Fruit fly (Drosophila melanogaster) whole organism, pupa: ENCODE results near the gene obe.
A peak's percentile ranks its signal among the peaks of the same experiment; 100 is the strongest.

Experiments
- CG10348 ChIP-seq: fragments of 200-800 bp; sonication (Bioruptor generic); IDR thresholded peaks from 2 replicates; pipeline ENCODE4 v1.3.6; 2022; ENCODE audit warnings: missing biosample characterization, missing genetic modification characterization
- CG12605 ChIP-seq: fragments of 200-800 bp; sonication (Bioruptor generic); IDR thresholded peaks from 2 replicates; pipeline ENCODE4 v1.3.6; 2022; ENCODE audit warnings: missing biosample characterization, missing genetic modification characterization
- CG13204 ChIP-seq: fragments of 200-800 bp; sonication (Bioruptor generic); optimal IDR thresholded peaks from 2 replicates; lab custom pipeline; 2018; ENCODE audit warnings: missing biosample characterization, mild to moderate bottlenecking, missing genetic modification characterization, moderate library complexity
- CG14655 ChIP-seq: fragments of 200-800 bp; sonication (Bioruptor generic); optimal IDR thresholded peaks from 3 replicates; lab custom pipeline; 2017; ENCODE audit warnings: mild to moderate bottlenecking, missing biosample characterization, missing genetic modification reagents, missing genetic modification characterization
- CG15710 ChIP-seq: fragments of 200-800 bp; sonication (Bioruptor generic); optimal IDR thresholded peaks from 2 replicates; lab custom pipeline; 2018; ENCODE audit warnings: missing biosample characterization, mild to moderate bottlenecking, missing genetic modification characterization, moderate library complexity
- CG17806 ChIP-seq: fragments of 200-800 bp; sonication (Bioruptor generic); optimal IDR thresholded peaks from 2 replicates; lab custom pipeline; 2018; ENCODE audit warnings: missing biosample characterization, mild to moderate bottlenecking, missing genetic modification characterization, moderate library complexity
- CG32121 ChIP-seq: fragments of 200-800 bp; sonication (Bioruptor generic); IDR thresholded peaks from 2 replicates; pipeline ENCODE4 v1.3.6; 2022; ENCODE audit warnings: missing biosample characterization, missing genetic modification characterization
- CG34367 ChIP-seq: fragments of 200-800 bp; sonication (Bioruptor generic); optimal IDR thresholded peaks from 2 replicates; lab custom pipeline; 2018; ENCODE audit warnings: missing biosample characterization, mild to moderate bottlenecking, missing genetic modification characterization
- CG4496 ChIP-seq: fragments of 200-800 bp; sonication (Bioruptor generic); IDR thresholded peaks from 3 replicates; pipeline ENCODE4 v1.3.6; 2022; ENCODE audit warnings: missing biosample characterization, missing genetic modification characterization
- CG8159 ChIP-seq: fragments of 200-800 bp; sonication (Bioruptor generic); optimal IDR thresholded peaks from 3 replicates; lab custom pipeline; 2018; ENCODE audit warnings: missing biosample characterization, mild to moderate bottlenecking, missing genetic modification characterization, moderate library complexity
- CG8301 ChIP-seq: fragments of 200-800 bp; sonication (Bioruptor generic); optimal IDR thresholded peaks from 2 replicates; lab custom pipeline; 2018; ENCODE audit warnings: missing biosample characterization, mild to moderate bottlenecking, missing genetic modification characterization
- CG9948 ChIP-seq: fragments of 200-800 bp; sonication (Bioruptor generic); optimal IDR thresholded peaks from 2 replicates; lab custom pipeline; 2018; ENCODE audit warnings: missing biosample characterization, mild to moderate bottlenecking, missing genetic modification characterization, moderate library complexity
- D1 ChIP-seq: fragments of 200-800 bp; sonication (Bioruptor generic); optimal IDR thresholded peaks from 2 replicates; lab custom pipeline; 2018; ENCODE audit warnings: missing biosample characterization, mild to moderate bottlenecking, missing genetic modification characterization, moderate library complexity
- EcR ChIP-seq: fragments of 200-800 bp; sonication (Bioruptor generic); optimal IDR thresholded peaks from 3 replicates; lab custom pipeline; 2019; ENCODE audit warnings: missing biosample characterization, missing genetic modification characterization, mild to moderate bottlenecking, moderate library complexity, missing genetic modification reagents
- Ets98B ChIP-seq: fragments of 200-800 bp; sonication (Bioruptor generic); IDR thresholded peaks from 2 replicates; pipeline ENCODE4 v1.3.6; 2022; ENCODE audit warnings: missing biosample characterization, missing genetic modification characterization
- Pif1A ChIP-seq: fragments of 200-800 bp; sonication (Bioruptor generic); optimal IDR thresholded peaks from 3 replicates; lab custom pipeline; 2016; ENCODE audit warnings: missing biosample characterization, missing genetic modification characterization
- Pif1B ChIP-seq: fragments of 200-800 bp; sonication (Bioruptor generic); optimal IDR thresholded peaks from 3 replicates; lab custom pipeline; 2016; ENCODE audit warnings: missing biosample characterization, missing genetic modification characterization
- Snoo ChIP-seq: fragments of 200-800 bp; sonication (Bioruptor generic); optimal IDR thresholded peaks from 3 replicates; lab custom pipeline; 2017; ENCODE audit warnings: missing biosample characterization, mild to moderate bottlenecking, missing genetic modification characterization, inconsistent platforms
- fd96Ca ChIP-seq: fragments of 200-800 bp; sonication (Bioruptor generic); IDR thresholded peaks from 3 replicates; pipeline ENCODE4 v1.3.6; 2022; ENCODE audit warnings: missing biosample characterization, missing genetic modification characterization
- gl ChIP-seq: fragments of 200-800 bp; sonication (Bioruptor generic); optimal IDR thresholded peaks from 2 replicates; lab custom pipeline; 2018; ENCODE audit warnings: missing biosample characterization, mild to moderate bottlenecking, missing genetic modification characterization
- rn ChIP-seq: fragments of 200-800 bp; sonication (Bioruptor generic); IDR thresholded peaks from 2 replicates; pipeline ENCODE4 v1.3.6; 2022; ENCODE audit warnings: missing biosample characterization, missing genetic modification characterization

obe gene

dm6 chr3R:15512249-15512648 is 26.4 kb downstream of the obe start:
- no peak for TF ChIP-seq Pif1B (GFP tag; lab: Kevin White, UChicago)
- no peak for TF ChIP-seq CG4496 (GFP tag; lab: Robert Waterston, UW)
- no peak for TF ChIP-seq CG8301 (tag; lab: Kevin White, UChicago)
- no peak for TF ChIP-seq CG9948 (tag; lab: Kevin White, UChicago)
- no peak for TF ChIP-seq Snoo (tag; lab: Kevin White, UChicago)
- no peak for TF ChIP-seq CG13204

dm6 chr3R:15513208-15513607 is 27.4 kb downstream of the obe start:
- TF ChIP-seq CG15710 (tag; lab: Kevin White, UChicago): no peak

- no peak for TF ChIP-seq CG8301 (tag; lab: Kevin White, UChicago)
- no peak for TF ChIP-seq CG9948 (tag; lab: Kevin White, UChicago)
- TF ChIP-seq Pif1B (GFP tag; lab: Kevin White, UChicago): no peak
- TF ChIP-seq Pif1A: no peak
- TF ChIP-seq rn (GFP tag; lab: Robert Waterston, UW): no peak
- TF ChIP-seq CG8159 (tag; lab: Kevin White, UChicago): no peak
- no peak for TF ChIP-seq fd96Ca (GFP tag; lab: Robert Waterston, UW)
- no peak for TF ChIP-seq CG4496 (GFP tag; lab: Robert Waterston, UW)
- TF ChIP-seq CG32121 (GFP tag; lab: Robert Waterston, UW): no peak
- TF ChIP-seq gl (tag; lab: Kevin White, UChicago): no peak
- TF ChIP-seq CG14655 (GFP tag; lab: Kevin White, UChicago): no peak
- no peak for TF ChIP-seq Snoo (tag; lab: Kevin White, UChicago)
- TF ChIP-seq CG15710 (tag; lab: Kevin White, UChicago): no peak
Measured at dm6 chr3R:15517113-15517512, 31.3 kb downstream of the obe start.

dm6 chr3R:15531373-15531772 is 45.5 kb downstream of the obe start, which contains the start of gene CG31296:
TSS of gene CG31296 (minus strand) at chr3R:15531473.
- TF ChIP-seq CG13204 (no peak), Pif1A (no peak), CG8159 (tag; lab: Kevin White, UChicago) (no peak), Ets98B (GFP tag; lab: Robert Waterston, UW) (no peak), fd96Ca (GFP tag; lab: Robert Waterston, UW) (no peak), CG32121 (GFP tag; lab: Robert Waterston, UW) (no peak), CG10348 (no peak), CG17806 (tag; lab: Kevin White, UChicago) (no peak), gl (tag; lab: Kevin White, UChicago) (no peak), CG15710 (tag; lab: Kevin White, UChicago) (no peak)

- no peak for TF ChIP-seq CG14655 (GFP tag; lab: Kevin White, UChicago)
- no peak for TF ChIP-seq CG10348
Measured at dm6 chr3R:15536918-15537716, 51.3 kb downstream of the obe start, which contains the start of gene AOX1. TSS of gene AOX1 (minus strand) at chr3R:15537292.

- TF ChIP-seq CG15710 (tag; lab: Kevin White, UChicago) (no peak), EcR (GFP tag; lab: Kevin White, UChicago) (no peak), CG17806 (tag; lab: Kevin White, UChicago) (no peak), CG8159 (tag; lab: Kevin White, UChicago) (no peak), CG9948 (tag; lab: Kevin White, UChicago) (no peak), CG34367 (no peak), D1 (no peak), CG8301 (tag; lab: Kevin White, UChicago) (peak; percentile 50), CG13204 (no peak), CG10348 (no peak), CG14655 (GFP tag; lab: Kevin White, UChicago) (peak; percentile 61), Pif1B (GFP tag; lab: Kevin White, UChicago) (peak; percentile 46), rn (GFP tag; lab: Robert Waterston, UW) (no peak), Pif1A (peak; percentile 52), CG12605 (GFP tag; lab: Robert Waterston, UW) (no peak), Ets98B (GFP tag; lab: Robert Waterston, UW) (peak; percentile 57)
Measured at dm6 chr3R:15540932-15541331, 55.1 kb downstream of the obe start.

- TF ChIP-seq D1: no peak
- no peak for TF ChIP-seq CG17806 (tag; lab: Kevin White, UChicago)
- no peak for TF ChIP-seq CG4496 (GFP tag; lab: Robert Waterston, UW)
- TF ChIP-seq CG13204: no peak
- no peak for TF ChIP-seq Snoo (tag; lab: Kevin White, UChicago)
- TF ChIP-seq CG8301 (tag; lab: Kevin White, UChicago): no peak
- no peak for TF ChIP-seq Pif1A
- TF ChIP-seq, all 21 proteins: peak for 0
Measured at dm6 chr3R:15542314-15542713, 56.5 kb downstream of the obe start, which contains the start of gene AOX2. TSS of gene AOX2 (minus strand) at chr3R:15542414.
